Worm (Caenorhabditis elegans): ENCODE measurements around the gene Y47D7A.7.

ce11 chrV:4407519-4407918, 12.1 kb downstream of the Y47D7A.7 start, which contains the start of gene nhr-118:
- TF ChIP-seq F13H6.1 (tag; optimal IDR thresholded peaks at IDR 0.05) (no peak), ceh-82 (tag; optimal IDR thresholded peaks at IDR 0.05) (no peak), nhr-12 (tag; optimal IDR thresholded peaks at IDR 0.05) (no peak), ztf-11 (tag; optimal IDR thresholded peaks at IDR 0.05) (no peak), elt-1 (tag; optimal IDR thresholded peaks at IDR 0.05) (no peak), gmeb-1 (tag; optimal IDR thresholded peaks at IDR 0.05) (no peak)
